Fruit fly (Drosophila melanogaster) whole organism, pupa: Measurements from ENCODE around the gene Cdc7.

ENCODE experiments used
- CG12605 ChIP-seq: fragments of 200-800 bp; sonication (Bioruptor generic); IDR thresholded peaks from 2 replicates; pipeline ENCODE4 v1.3.6; 2022; ENCODE audit warnings: missing biosample characterization, missing genetic modification characterization
- Ets98B ChIP-seq: fragments of 200-800 bp; sonication (Bioruptor generic); IDR thresholded peaks from 2 replicates; pipeline ENCODE4 v1.3.6; 2022; ENCODE audit warnings: missing biosample characterization, missing genetic modification characterization

- peak; percentile 37 for TF ChIP-seq Ets98B (GFP tag; lab: Robert Waterston, UW)
- TF ChIP-seq CG12605, result peak; percentile 30; the same call in 1 of the 2 replicates
These were observed 11.6 kb upstream of the Cdc7 start for dm6 chrX:6642593-6643257.
